Fruit fly (Drosophila melanogaster) whole organism, embryonic: ENCODE measurements around the gene CG4009.
A peak's percentile ranks its signal among the peaks of the same experiment; 100 is the strongest.

Experiments used
- Atf3 ChIP-seq: fragments of 200-800 bp; sonication (Bioruptor generic); optimal IDR thresholded peaks from 3 replicates; lab custom pipeline; 2016; ENCODE audit warnings: missing biosample characterization, missing genetic modification characterization
- B-H1 ChIP-seq: fragments of 200-800 bp; sonication (Bioruptor generic); IDR thresholded peaks from 3 replicates; pipeline ENCODE4 v1.3.6; 2022; ENCODE audit warnings: missing biosample characterization, missing genetic modification characterization
- Bteb2 ChIP-seq: fragments of 200-800 bp; sonication (Bioruptor generic); optimal IDR thresholded peaks from 2 replicates; lab custom pipeline; 2016; ENCODE audit warnings: missing biosample characterization, missing genetic modification characterization
- CG10431 ChIP-seq: fragments of 200-800 bp; sonication (Bioruptor generic); optimal IDR thresholded peaks from 3 replicates; lab custom pipeline; 2018; ENCODE audit warnings: missing biosample characterization, mild to moderate bottlenecking, missing genetic modification characterization
- CG10462 ChIP-seq: fragments of 200-800 bp; sonication (Bioruptor generic); optimal IDR thresholded peaks from 2 replicates; lab custom pipeline; 2016; ENCODE audit warnings: missing biosample characterization, missing genetic modification characterization
- CG11247 ChIP-seq: fragments of 200-800 bp; sonication (Bioruptor generic); IDR thresholded peaks from 2 replicates; pipeline ENCODE4 v1.3.6; 2022; ENCODE audit warnings: missing biosample characterization, missing genetic modification characterization
- CG11504 ChIP-seq: fragments of 200-800 bp; sonication (Bioruptor generic); optimal IDR thresholded peaks from 3 replicates; lab custom pipeline; 2019; ENCODE audit warnings: missing biosample characterization, mild to moderate bottlenecking, missing genetic modification characterization, moderate library complexity
- CG11695 ChIP-seq: fragments of 200-800 bp; sonication (Bioruptor generic); IDR thresholded peaks from 3 replicates; pipeline ENCODE4 v1.3.6; 2022; ENCODE audit warnings: missing biosample characterization, missing genetic modification characterization
- CG12236 ChIP-seq: fragments of 200-800 bp; sonication (Bioruptor generic); optimal IDR thresholded peaks from 2 replicates; lab custom pipeline; 2016; ENCODE audit warnings: missing biosample characterization, missing genetic modification characterization
- CG1233 ChIP-seq: fragments of 200-800 bp; sonication (Bioruptor generic); optimal IDR thresholded peaks from 4 replicates; lab custom pipeline; 2018; ENCODE audit warnings: missing biosample characterization, mild to moderate bottlenecking, missing genetic modification characterization
- CG15269 ChIP-seq: fragments of 200-800 bp; sonication (Bioruptor generic); optimal IDR thresholded peaks from 2 replicates; lab custom pipeline; 2018; ENCODE audit warnings: missing biosample characterization, mild to moderate bottlenecking, missing genetic modification characterization, moderate library complexity
- CG17186 ChIP-seq: fragments of 200-800 bp; sonication (Bioruptor generic); optimal IDR thresholded peaks from 3 replicates; lab custom pipeline; 2017; ENCODE audit warnings: missing biosample characterization, missing genetic modification reagents, missing genetic modification characterization
- CG17912 ChIP-seq: fragments of 200-800 bp; sonication (Bioruptor generic); optimal IDR thresholded peaks from 2 replicates; lab custom pipeline; 2018; ENCODE audit warnings: missing biosample characterization, mild to moderate bottlenecking, missing genetic modification characterization
- CG2199 ChIP-seq: fragments of 200-800 bp; sonication (Bioruptor generic); IDR thresholded peaks from 3 replicates; pipeline ENCODE4 v1.3.6; 2022; ENCODE audit warnings: missing biosample characterization, missing genetic modification characterization
- CG31365 ChIP-seq: fragments of 200-800 bp; sonication (Bioruptor generic); optimal IDR thresholded peaks from 2 replicates; lab custom pipeline; 2018; ENCODE audit warnings: missing biosample characterization, mild to moderate bottlenecking, missing genetic modification characterization
- CG32772 ChIP-seq: fragments of 200-800 bp; sonication (Bioruptor generic); IDR thresholded peaks from 2 replicates; pipeline ENCODE4 v1.3.6; 2022; ENCODE audit warnings: missing biosample characterization, missing genetic modification characterization
- CG3847 ChIP-seq: fragments of 200-800 bp; sonication (Bioruptor generic); IDR thresholded peaks from 2 replicates; pipeline ENCODE4 v1.3.6; 2022; ENCODE audit warnings: missing biosample characterization, missing genetic modification characterization
- CG4424 ChIP-seq: fragments of 200-800 bp; sonication (Bioruptor generic); optimal IDR thresholded peaks from 3 replicates; lab custom pipeline; 2016; ENCODE audit warnings: missing biosample characterization, missing genetic modification characterization
- CG4617 ChIP-seq: fragments of 200-800 bp; sonication (Bioruptor generic); optimal IDR thresholded peaks from 3 replicates; lab custom pipeline; 2016; ENCODE audit warnings: missing biosample characterization, missing genetic modification characterization, borderline replicate concordance
- CG6254 ChIP-seq: fragments of 200-800 bp; sonication (Bioruptor generic); optimal IDR thresholded peaks from 3 replicates; lab custom pipeline; 2017; ENCODE audit warnings: mild to moderate bottlenecking, missing biosample characterization, missing genetic modification reagents, missing genetic modification characterization
- CG7839 ChIP-seq: fragments of 200-800 bp; sonication (Bioruptor generic); optimal IDR thresholded peaks from 3 replicates; lab custom pipeline; 2018; ENCODE audit warnings: missing biosample characterization, mild to moderate bottlenecking, missing genetic modification characterization, moderate library complexity
- CG7987 ChIP-seq: fragments of 200-800 bp; sonication (Bioruptor generic); optimal IDR thresholded peaks from 2 replicates; lab custom pipeline; 2018; ENCODE audit warnings: missing biosample characterization, mild to moderate bottlenecking, missing genetic modification characterization, moderate library complexity
- CHES-1-like ChIP-seq: fragments of 200-800 bp; sonication (Bioruptor generic); optimal IDR thresholded peaks from 2 replicates; lab custom pipeline; 2016; ENCODE audit warnings: missing biosample characterization, missing genetic modification characterization
- D19B ChIP-seq: fragments of 200-800 bp; sonication (Bioruptor generic); optimal IDR thresholded peaks from 2 replicates; lab custom pipeline; 2017; ENCODE audit warnings: missing biosample characterization, mild to moderate bottlenecking, missing genetic modification characterization
- E2f2 ChIP-seq: fragments of 200-800 bp; sonication (Bioruptor generic); IDR thresholded peaks from 2 replicates; pipeline ENCODE4 v1.3.6; 2022; ENCODE audit warnings: missing biosample characterization, missing genetic modification characterization
- Ets65A ChIP-seq: fragments of 200-800 bp; sonication (Bioruptor generic); peaks from one replicate; lab custom pipeline; 2016; ENCODE audit warnings: missing biosample characterization, missing genetic modification characterization
- Hr51 ChIP-seq, 2 experiments: fragments of 200-800 bp; sonication (Bioruptor generic); optimal IDR thresholded peaks; 2 replicates in 1 of 2; 3 replicates in 1 of 2; lab custom pipeline; 2016 to 2018; ENCODE audit warnings: missing biosample characterization in 2 of 2, missing genetic modification characterization in 2 of 2, mild to moderate bottlenecking in 1 of 2, moderate library complexity in 1 of 2
- Lpt ChIP-seq: fragments of >200 bp; optimal IDR thresholded peaks from 2 replicates; lab custom pipeline; 2018; ENCODE audit warnings: missing biosample characterization, missing genetic modification characterization
- Meics ChIP-seq: fragments of 200-800 bp; sonication (Bioruptor generic); optimal IDR thresholded peaks from 2 replicates; lab custom pipeline; 2017; ENCODE audit warnings: missing biosample characterization, mild to moderate bottlenecking, missing genetic modification characterization
- Oaz ChIP-seq: fragments of 200-800 bp; sonication (Bioruptor generic); IDR thresholded peaks from 2 replicates; pipeline ENCODE4 v1.3.6; 2022; ENCODE audit warnings: missing biosample characterization, missing genetic modification characterization
- Scr ChIP-seq: fragments of 200-800 bp; sonication (Bioruptor generic); IDR thresholded peaks from 2 replicates; pipeline ENCODE4 v1.3.6; 2022; ENCODE audit warnings: missing biosample characterization, missing genetic modification characterization; ENCODE audit not compliant: partially characterized antibody
- Sox102F ChIP-seq: fragments of 200-800 bp; sonication (Bioruptor generic); optimal IDR thresholded peaks from 2 replicates; lab custom pipeline; 2018; ENCODE audit warnings: missing biosample characterization, mild to moderate bottlenecking, missing genetic modification characterization, moderate library complexity
- cad ChIP-seq: fragments of >200 bp; optimal IDR thresholded peaks from 2 replicates; lab custom pipeline; 2017; ENCODE audit warnings: missing biosample characterization, missing genetic modification characterization
- crc ChIP-seq: fragments of 200-800 bp; sonication (Bioruptor generic); optimal IDR thresholded peaks from 2 replicates; lab custom pipeline; 2016; ENCODE audit warnings: missing biosample characterization, missing genetic modification characterization
- dati ChIP-seq: fragments of 200-800 bp; sonication (Bioruptor generic); IDR thresholded peaks from 2 replicates; pipeline ENCODE4 v1.3.6; 2022; ENCODE audit warnings: missing biosample characterization, missing genetic modification characterization
- dmrt11E ChIP-seq: fragments of 200-800 bp; sonication (Bioruptor generic); optimal IDR thresholded peaks from 3 replicates; lab custom pipeline; 2018; ENCODE audit warnings: missing biosample characterization, mild to moderate bottlenecking, missing genetic modification characterization, moderate library complexity
- fd64A ChIP-seq: fragments of 200-800 bp; sonication (Bioruptor generic); optimal IDR thresholded peaks from 3 replicates; lab custom pipeline; 2018; ENCODE audit warnings: missing biosample characterization, mild to moderate bottlenecking, missing genetic modification characterization
- ftz-f1 ChIP-seq: fragments of 200-800 bp; sonication (Bioruptor generic); optimal IDR thresholded peaks from 2 replicates; lab custom pipeline; 2016; ENCODE audit warnings: missing biosample characterization, missing genetic modification characterization
- h ChIP-seq: fragments of >200 bp; optimal IDR thresholded peaks from 2 replicates; lab custom pipeline; 2017
- hb ChIP-seq: fragments of 200-800 bp; sonication (Bioruptor generic); IDR thresholded peaks from 3 replicates; pipeline ENCODE4 v1.3.6; 2022; ENCODE audit warnings: missing biosample characterization, missing genetic modification characterization; ENCODE audit not compliant: partially characterized antibody
- her ChIP-seq: fragments of 200-800 bp; sonication (Bioruptor generic); optimal IDR thresholded peaks from 2 replicates; lab custom pipeline; 2016; ENCODE audit warnings: missing biosample characterization, missing genetic modification characterization
- mirr ChIP-seq: fragments of 200-800 bp; sonication (Bioruptor generic); optimal IDR thresholded peaks from 3 replicates; lab custom pipeline; 2018; ENCODE audit warnings: missing biosample characterization, mild to moderate bottlenecking, missing genetic modification characterization
- nerfin-2 ChIP-seq: fragments of 200-800 bp; sonication (Bioruptor generic); IDR thresholded peaks from 2 replicates; pipeline ENCODE4 v1.3.6; 2022; ENCODE audit warnings: missing biosample characterization, missing genetic modification characterization; ENCODE audit not compliant: partially characterized antibody
- pros ChIP-seq: fragments of 200-800 bp; sonication (Bioruptor generic); optimal IDR thresholded peaks from 3 replicates; lab custom pipeline; 2019; ENCODE audit warnings: missing biosample characterization, mild to moderate bottlenecking, missing genetic modification characterization, moderate library complexity
- ro ChIP-seq: fragments of 200-800 bp; sonication (Bioruptor generic); IDR thresholded peaks from 2 replicates; pipeline ENCODE4 v1.3.6; 2022; ENCODE audit warnings: missing biosample characterization, missing genetic modification characterization
- row ChIP-seq: fragments of 200-800 bp; sonication (Bioruptor generic); IDR thresholded peaks from 3 replicates; pipeline ENCODE4 v1.3.6; 2022; ENCODE audit warnings: missing biosample characterization, missing genetic modification characterization
- sqz ChIP-seq: fragments of 200-800 bp; sonication (Bioruptor generic); optimal IDR thresholded peaks from 3 replicates; lab custom pipeline; 2018; ENCODE audit warnings: missing biosample characterization, mild to moderate bottlenecking, missing genetic modification characterization
- sr ChIP-seq: fragments of 200-800 bp; sonication (Bioruptor generic); IDR thresholded peaks from 3 replicates; pipeline ENCODE4 v1.3.6; 2022; ENCODE audit warnings: missing biosample characterization, missing genetic modification characterization
- unc-4 ChIP-seq: fragments of 200-800 bp; sonication (Bioruptor generic); IDR thresholded peaks from 2 replicates; pipeline ENCODE4 v1.3.6; 2022; ENCODE audit warnings: missing biosample characterization, missing genetic modification characterization; ENCODE audit not compliant: partially characterized antibody
- usp ChIP-seq: fragments of >200 bp; optimal IDR thresholded peaks from 2 replicates; lab custom pipeline; 2017; ENCODE audit warnings: missing biosample characterization, missing genetic modification characterization
- vfl ChIP-seq: fragments of 200-800 bp; sonication (Bioruptor generic); optimal IDR thresholded peaks from 2 replicates; lab custom pipeline; 2016; ENCODE audit warnings: missing biosample characterization, missing genetic modification characterization

The CG4009 gene

DNA sequence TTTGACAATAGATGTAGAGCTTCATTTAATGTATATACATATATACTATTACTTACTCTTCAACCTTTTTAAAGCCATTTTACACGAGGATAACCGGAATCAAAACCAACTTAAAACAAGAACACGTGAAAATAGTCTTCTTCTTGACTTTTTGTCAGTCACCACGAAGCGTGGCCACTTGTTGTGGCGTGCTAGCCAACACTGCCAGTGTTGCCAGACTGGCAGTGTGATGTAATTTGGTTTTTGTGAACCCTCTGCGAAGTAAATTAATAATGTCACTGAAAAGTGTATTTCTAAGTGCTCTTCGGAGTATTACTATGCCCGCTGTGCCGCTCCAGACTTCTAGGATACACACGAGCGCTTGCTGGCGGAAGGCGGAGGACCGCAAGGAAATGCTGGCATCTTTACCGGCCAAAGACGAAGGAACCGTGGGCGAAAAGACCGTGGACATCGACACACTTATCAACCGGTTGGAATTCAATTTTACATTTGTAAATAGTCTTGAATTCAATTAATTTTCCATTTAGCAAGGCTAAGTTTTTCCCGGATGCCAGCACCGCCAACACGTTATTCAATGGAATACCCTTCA is 36.8 kb upstream of the CG4009 start, which contains the start of the genes Ns1 and mRpS11 (continued):
- no peak for TF ChIP-seq crc (GFP tag; lab: Kevin White, UChicago)
- TF ChIP-seq CG1233 (GFP tag; lab: Kevin White, UChicago), result peak; percentile 22
- no peak for TF ChIP-seq ro (GFP tag; lab: Robert Waterston, UW)
- TF ChIP-seq CG11247, result 0 out of 2 replicates have a peak, but pooled peaks have one; percentile 30
- no peak for TF ChIP-seq fd64A
- TF ChIP-seq usp, result no peak
- peak; percentile 68; the same call in 1 of the 3 replicates for TF ChIP-seq CG2199 (GFP tag; lab: Robert Waterston, UW)
- no peak for TF ChIP-seq CG10431 (GFP tag; lab: Kevin White, UChicago)
- peak; percentile 36 for TF ChIP-seq her (GFP tag; lab: Kevin White, UChicago)
- TF ChIP-seq dmrt11E (tag; lab: Kevin White, UChicago), result no peak
- TF ChIP-seq E2f2 (GFP tag; lab: Robert Waterston, UW), result 0 out of 2 replicates have a peak, but pooled peaks have one; percentile 38
- TF ChIP-seq CG7839 (tag; lab: Kevin White, UChicago), result no peak
- no peak for TF ChIP-seq CG12236 (GFP tag; lab: Kevin White, UChicago)
- TF ChIP-seq CG17186 (GFP tag; lab: Kevin White, UChicago), result peak; percentile 31
- no peak for TF ChIP-seq CG31365 (tag; lab: Kevin White, UChicago)
- TF ChIP-seq unc-4 (GFP tag; lab: Robert Waterston, UW), result no peak
- TF ChIP-seq CHES-1-like, result peak; percentile 54
- peak; percentile 11 for TF ChIP-seq CG17912 (GFP tag; lab: Kevin White, UChicago)
- no peak for TF ChIP-seq cad (GFP tag; lab: Kevin White, UChicago)
- no peak for TF ChIP-seq Oaz (GFP tag; lab: Robert Waterston, UW)
- no peak for TF ChIP-seq CG10462 (GFP tag; lab: Kevin White, UChicago)
- no peak for TF ChIP-seq Bteb2 (GFP tag; lab: Kevin White, UChicago)
- TF ChIP-seq ftz-f1, result peak; percentile 42
- peak; percentile 38 for TF ChIP-seq mirr (GFP tag; lab: Kevin White, UChicago)
- no peak for TF ChIP-seq CG11695 (GFP tag; lab: Robert Waterston, UW)
- peak; percentile 22 for TF ChIP-seq vfl (GFP tag; lab: Kevin White, UChicago)
- no peak for TF ChIP-seq B-H1 (GFP tag; lab: Robert Waterston, UW)
- peak; percentile 76 for TF ChIP-seq CG7987 (GFP tag; lab: Kevin White, UChicago)
- no peak for TF ChIP-seq CG6254
- TF ChIP-seq pros (GFP tag; lab: Kevin White, UChicago), result no peak
- peak; percentile 96 for TF ChIP-seq CG4617 (GFP tag; lab: Kevin White, UChicago)
- no peak for TF ChIP-seq D19B (GFP tag; lab: Kevin White, UChicago)
- no peak for TF ChIP-seq nerfin-2
- peak; percentile 94 for TF ChIP-seq Ets65A (GFP tag; lab: Kevin White, UChicago)
- TF ChIP-seq dati, result no peak
- no peak for TF ChIP-seq Lpt (GFP tag; lab: Kevin White, UChicago)
- no peak for TF ChIP-seq CG32772
- no peak for TF ChIP-seq Atf3 (GFP tag; lab: Kevin White, UChicago)
- peak; percentile 63 for TF ChIP-seq CG3847 (GFP tag; lab: Robert Waterston, UW)
- peak; percentile 37 for TF ChIP-seq CG4424 (GFP tag; lab: Kevin White, UChicago)
- TF ChIP-seq h (lab: Kevin White, UChicago), result no peak
- TF ChIP-seq sqz (GFP tag; lab: Kevin White, UChicago), result no peak
- TF ChIP-seq row, result peak; percentile 36; the same call in 2 of the 3 replicates
- peak; percentile 27 for TF ChIP-seq Meics (GFP tag; lab: Kevin White, UChicago)
- TF ChIP-seq CG11504 (tag; lab: Kevin White, UChicago), result no peak
- no peak for TF ChIP-seq Hr51 (GFP tag; optimal IDR thresholded peaks at IDR 0.05; lab: Kevin White, UChicago)
- TF ChIP-seq CG15269 (tag; lab: Kevin White, UChicago), result no peak
- no peak for TF ChIP-seq hb (GFP tag; lab: Robert Waterston, UW)
- peak; percentile 49 for TF ChIP-seq Scr (GFP tag; lab: Robert Waterston, UW)
- TF ChIP-seq sr (GFP tag; lab: Robert Waterston, UW), result no peak
- TF ChIP-seq Sox102F (GFP tag; lab: Kevin White, UChicago), result no peak
